Worm (Caenorhabditis elegans): ENCODE measurements around the gene atx-2.
"Not testable (repeated sequence)": the region's sequence is repeated elsewhere in the genome, so short reads cannot be mapped to it uniquely, and the experiment has no call there.

Gene atx-2

DNA sequence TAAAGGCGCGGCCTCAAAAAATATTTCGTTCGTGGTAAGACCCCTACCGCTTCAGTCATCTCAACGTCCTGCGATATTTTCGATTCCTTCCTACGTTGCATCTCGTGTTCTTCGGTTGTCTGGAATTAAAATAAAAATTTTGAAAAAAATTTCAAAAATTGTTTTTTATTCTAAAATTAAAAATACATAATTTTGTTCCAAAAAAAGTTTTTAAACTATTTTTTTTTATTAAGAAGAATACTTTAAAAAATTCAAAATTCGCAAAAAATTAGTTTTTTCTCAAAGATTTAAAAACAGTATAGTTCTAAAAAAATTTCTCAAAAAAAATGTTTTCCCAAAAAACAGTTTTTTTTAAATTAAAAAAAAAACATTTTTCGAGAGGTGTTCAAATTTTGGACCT lies 22.4 kb upstream of the atx-2 start, which contains the start of gene H04D03.6:
Gene H04D03.6 (minus strand): TSS at position 101 of the 400 bp plus-strand sequence.
- TF ChIP-seq ZK546.5, ceh-82, zag-1 (tag; optimal IDR thresholded peaks at IDR 0.05): not testable (repeated sequence)

DNA sequence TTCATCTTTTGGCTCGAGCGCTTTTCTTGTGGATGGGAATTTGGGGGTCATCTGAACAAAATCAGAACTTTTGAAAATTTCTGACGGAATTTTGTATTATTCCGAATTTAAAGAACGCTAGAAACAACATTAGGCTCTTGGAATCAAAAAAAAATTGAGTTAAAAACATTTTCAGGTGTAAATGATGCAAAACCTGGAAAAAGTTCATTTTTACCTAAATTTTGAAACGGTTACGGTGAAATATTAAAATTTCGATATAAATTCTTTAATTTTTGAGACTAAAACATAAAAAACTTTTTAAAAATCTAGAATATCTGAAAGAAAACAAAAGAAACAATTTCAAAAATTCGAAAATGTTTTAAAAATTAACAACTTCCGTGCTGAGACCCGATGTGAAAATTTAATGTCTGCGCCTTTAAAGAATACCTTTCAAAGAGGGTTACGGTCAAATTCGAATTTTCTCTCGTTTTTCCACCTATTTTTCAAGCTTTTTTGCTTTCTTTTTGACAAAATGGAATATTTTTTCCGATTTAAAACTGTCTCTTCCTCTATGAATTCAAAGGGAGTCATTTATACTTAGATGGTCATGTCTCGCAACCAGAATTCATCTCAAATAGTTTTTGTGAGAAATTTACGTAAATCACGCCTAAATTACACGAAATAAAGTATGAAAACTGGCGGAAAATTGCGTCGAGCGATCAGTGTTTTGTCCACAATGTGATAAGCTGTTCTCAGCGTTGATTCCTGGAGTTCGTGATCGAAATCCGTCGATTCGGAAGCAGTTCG lies 18.6 kb upstream of the atx-2 start, which contains the start of the genes H04D03.2 and ecps-2:
Gene H04D03.2 (minus strand): TSS at position 51 of the 786 bp plus-strand sequence.
Gene ecps-2 (plus strand): TSS at position 736 of the 786 bp plus-strand sequence.
- TF ChIP-seq jun-1 (tag; optimal IDR thresholded peaks at IDR 0.05): no peak
- no peak for TF ChIP-seq sea-2 (GFP tag; optimal IDR thresholded peaks at IDR 0.05)
- TF ChIP-seq fkh-10 (GFP tag; optimal IDR thresholded peaks at IDR 0.05): no peak
- no peak for TF ChIP-seq nhr-25 (tag; optimal IDR thresholded peaks at IDR 0.05)
- no peak for TF ChIP-seq snpc-4 (tag; optimal IDR thresholded peaks at IDR 0.05)
- no peak for TF ChIP-seq nfya-1 (tag; optimal IDR thresholded peaks at IDR 0.05; ENCODE audit: insufficient read depth)
- TF ChIP-seq elt-3 (tag; optimal IDR thresholded peaks at IDR 0.05): no peak
- no peak for TF ChIP-seq fos-1 (tag; optimal IDR thresholded peaks at IDR 0.05)
- no peak for TF ChIP-seq nhr-76 (tag; optimal IDR thresholded peaks at IDR 0.05)
- no peak for TF ChIP-seq mml-1 (tag; optimal IDR thresholded peaks at IDR 0.05)
- no peak for TF ChIP-seq unc-39 (tag; optimal IDR thresholded peaks at IDR 0.05)
- no peak for TF ChIP-seq nhr-43 (tag; optimal IDR thresholded peaks at IDR 0.05; ENCODE audit: poor library complexity, severe bottlenecking)
- TF ChIP-seq elt-2 (tag; optimal IDR thresholded peaks at IDR 0.05): no peak
- no peak for TF ChIP-seq fkh-2 (tag; optimal IDR thresholded peaks at IDR 0.05)
- no peak for TF ChIP-seq lin-15B (tag; optimal IDR thresholded peaks at IDR 0.05)
- TF ChIP-seq ZK546.5 (tag; optimal IDR thresholded peaks at IDR 0.05): no peak
- no peak for TF ChIP-seq lsy-12 (tag; optimal IDR thresholded peaks at IDR 0.05)
- TF ChIP-seq nhr-237 (tag; optimal IDR thresholded peaks at IDR 0.05): no peak
- TF ChIP-seq ama-1 (optimal IDR thresholded peaks at IDR 0.05): no peak

DNA sequence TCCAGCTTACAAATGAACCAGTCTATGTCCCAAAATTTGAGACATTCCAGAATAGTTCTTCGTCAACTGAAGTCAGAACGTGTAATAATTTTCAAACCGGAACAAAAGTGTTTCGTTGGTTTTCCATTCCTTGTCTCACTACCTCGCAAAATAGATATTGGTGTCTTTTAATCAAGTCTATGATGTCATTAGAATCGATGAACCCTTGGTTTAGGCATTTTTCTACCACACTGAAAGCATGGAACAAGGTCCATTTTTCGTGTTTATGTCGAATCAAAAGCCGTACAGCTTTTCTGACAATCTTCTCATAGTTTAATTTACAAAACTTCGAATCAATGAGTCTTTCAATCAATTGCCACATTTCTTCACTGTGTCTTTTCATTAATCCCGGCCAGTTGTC lies 14.5 kb upstream of the atx-2 start, which contains the start of gene H04D03.7:
Gene H04D03.7 (minus strand): TSS at position 101 of the 400 bp plus-strand sequence.
- TF ChIP-seq mdl-1 (tag; optimal IDR thresholded peaks at IDR 0.05) (no peak), aly-2 (tag; optimal IDR thresholded peaks at IDR 0.05) (no peak), nhr-28 (tag; optimal IDR thresholded peaks at IDR 0.05) (no peak), fkh-2 (tag; optimal IDR thresholded peaks at IDR 0.05) (no peak), nhr-77 (tag; optimal IDR thresholded peaks at IDR 0.05) (no peak), ceh-82 (tag; optimal IDR thresholded peaks at IDR 0.05) (no peak), R02D3.7 (tag; optimal IDR thresholded peaks at IDR 0.05) (no peak), pha-4 (tag; optimal IDR thresholded peaks at IDR 0.05) (no peak), nhr-23 (tag; optimal IDR thresholded peaks at IDR 0.05) (no peak), elt-3 (tag; optimal IDR thresholded peaks at IDR 0.05) (no peak), ztf-11 (tag; optimal IDR thresholded peaks at IDR 0.05) (no peak), lin-15B (tag; optimal IDR thresholded peaks at IDR 0.05) (no peak), ceh-9 (tag; optimal IDR thresholded peaks at IDR 0.05) (no peak), fos-1 (tag; optimal IDR thresholded peaks at IDR 0.05) (no peak), pqm-1 (tag; optimal IDR thresholded peaks at IDR 0.05) (no peak), nhr-237 (tag; optimal IDR thresholded peaks at IDR 0.05) (no peak)

DNA sequence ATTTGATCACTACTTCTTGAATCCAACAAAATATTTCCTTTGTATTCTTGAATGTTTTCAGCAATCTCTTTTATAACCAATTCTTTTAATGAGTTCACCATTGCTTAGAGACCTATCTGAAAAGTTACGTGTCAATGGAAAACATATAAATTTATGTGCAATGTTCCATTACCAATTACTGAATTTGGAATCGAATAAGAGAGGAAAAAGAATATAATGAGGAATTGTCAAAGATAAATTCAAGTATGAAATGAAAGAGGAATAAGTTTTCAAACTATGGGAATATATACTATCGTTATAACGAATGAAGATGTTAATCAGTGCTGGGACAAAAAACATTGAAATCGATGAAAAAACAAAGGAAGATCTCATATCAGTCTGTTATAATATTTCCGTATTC lies 10.2 kb upstream of the atx-2 start, which contains the start of gene H04D03.4:
Gene H04D03.4 (minus strand): TSS at position 101 of the 400 bp plus-strand sequence.
- no peak for TF ChIP-seq mml-1 (tag; optimal IDR thresholded peaks at IDR 0.05)
- TF ChIP-seq ceh-16 (tag; optimal IDR thresholded peaks at IDR 0.05): no peak
- TF ChIP-seq lsy-12 (tag; optimal IDR thresholded peaks at IDR 0.05): no peak
- no peak for TF ChIP-seq nhr-76 (tag; optimal IDR thresholded peaks at IDR 0.05)
- TF ChIP-seq unc-39 (tag; optimal IDR thresholded peaks at IDR 0.05): no peak
- no peak for TF ChIP-seq nhr-25 (tag; optimal IDR thresholded peaks at IDR 0.05)
- TF ChIP-seq hmg-11 (tag; optimal IDR thresholded peaks at IDR 0.05): no peak
- TF ChIP-seq skn-1 (tag; optimal IDR thresholded peaks at IDR 0.05): no peak
- no peak for TF ChIP-seq nhr-23 (tag; optimal IDR thresholded peaks at IDR 0.05)
- no peak for TF ChIP-seq sea-2 (GFP tag; optimal IDR thresholded peaks at IDR 0.05)
- TF ChIP-seq nhr-12 (tag; optimal IDR thresholded peaks at IDR 0.05): no peak
- TF ChIP-seq nfya-1 (tag; optimal IDR thresholded peaks at IDR 0.05; ENCODE audit: insufficient read depth): no peak
- no peak for TF ChIP-seq pqm-1 (tag; optimal IDR thresholded peaks at IDR 0.05)
- no peak for TF ChIP-seq nhr-77 (tag; optimal IDR thresholded peaks at IDR 0.05)
- TF ChIP-seq ceh-28 (tag; optimal IDR thresholded peaks at IDR 0.05): no peak
- no peak for TF ChIP-seq nhr-67 (tag; optimal IDR thresholded peaks at IDR 0.05)
- TF ChIP-seq fkh-2 (tag; optimal IDR thresholded peaks at IDR 0.05): no peak
- TF ChIP-seq ztf-4 (tag; optimal IDR thresholded peaks at IDR 0.05): no peak
- TF ChIP-seq egl-27 (tag; optimal IDR thresholded peaks at IDR 0.05): no peak
- TF ChIP-seq aly-2 (tag; optimal IDR thresholded peaks at IDR 0.05): no peak
